Worm (Caenorhabditis elegans) whole organism, young adult: ENCODE data around the gene try-14.

Experiments used
- B0261.1 ChIP-seq: sonication (generic microtip); optimal IDR thresholded peaks from 2 replicates; lab custom pipeline; 2016; ENCODE audit warnings: mild to moderate bottlenecking, missing genetic modification characterization, moderate library complexity, missing compliant biosample characterization
- D2030.7 ChIP-seq: fragments of 200-800 bp; sonication (Bioruptor generic); IDR thresholded peaks from 2 replicates; pipeline ENCODE4 v1.3.6; 2022; ENCODE audit warnings: missing genetic modification reagents, missing genetic modification characterization, missing compliant biosample characterization
- T07F8.4 ChIP-seq: sonication (generic microtip); optimal IDR thresholded peaks from 2 replicates; lab custom pipeline; 2016; ENCODE audit warnings: mild to moderate bottlenecking, missing genetic modification characterization, moderate library complexity, missing compliant biosample characterization
- T26A5.8 ChIP-seq: sonication (generic microtip); optimal IDR thresholded peaks from 2 replicates; lab custom pipeline; 2016; ENCODE audit warnings: missing genetic modification characterization, missing compliant biosample characterization
- Y53G8AR.9 ChIP-seq: fragments of 200-800 bp; sonication (Bioruptor generic); conservative IDR thresholded peaks from 2 replicates; pipeline ENCODE4 v1.3.6; 2022; ENCODE audit warnings: missing genetic modification reagents, missing genetic modification characterization, missing compliant biosample characterization
- ZK185.1 ChIP-seq: sonication (generic microtip); optimal IDR thresholded peaks from 2 replicates; lab custom pipeline; 2016; ENCODE audit warnings: mild to moderate bottlenecking, missing genetic modification characterization, missing compliant biosample characterization; ENCODE audit not compliant: poor library complexity, severe bottlenecking
- ama-1 ChIP-seq, 3 experiments: fragments of 150-350 bp in 1 of 3; sonication (generic microtip) in 2 of 3; optimal IDR thresholded peaks; 2 replicates each; lab custom pipeline; 2014 to 2018; ENCODE audit warnings: missing biosample characterization in 2 of 3, missing genetic modification characterization in 2 of 3, missing genetic modification reagents in 2 of 3
- athp-1 ChIP-seq: sonication (generic microtip); optimal IDR thresholded peaks from 2 replicates; lab custom pipeline; 2017; ENCODE audit warnings: mild to moderate bottlenecking, missing genetic modification characterization, missing compliant biosample characterization
- attf-3 ChIP-seq: fragments of 200-800 bp; sonication (Bioruptor generic); conservative IDR thresholded peaks from 2 replicates; pipeline ENCODE4 v1.3.6; 2022; ENCODE audit warnings: missing genetic modification reagents, missing genetic modification characterization, missing compliant biosample characterization
- attf-5 ChIP-seq: fragments of 200-800 bp; sonication (Bioruptor generic); optimal IDR thresholded peaks from 2 replicates; lab custom pipeline; 2018; ENCODE audit warnings: mild to moderate bottlenecking, missing genetic modification characterization, missing compliant biosample characterization
- ceh-100 ChIP-seq: fragments of 200-800 bp; sonication (Bioruptor generic); IDR thresholded peaks from 2 replicates; pipeline ENCODE4 v1.3.6; 2022; ENCODE audit warnings: missing genetic modification reagents, missing genetic modification characterization, missing compliant biosample characterization
- ceh-40 ChIP-seq: fragments of 200-800 bp; sonication (Bioruptor generic); IDR thresholded peaks from 2 replicates; pipeline ENCODE4 v1.3.6; 2022; ENCODE audit warnings: missing genetic modification characterization, missing compliant biosample characterization
- die-1 ChIP-seq: sonication (generic microtip); optimal IDR thresholded peaks from 2 replicates; lab custom pipeline; 2016; ENCODE audit warnings: missing genotype, mild to moderate bottlenecking, missing genetic modification characterization, missing compliant biosample characterization
- dpff-1 ChIP-seq: sonication (generic microtip); optimal IDR thresholded peaks from 2 replicates; lab custom pipeline; 2017; ENCODE audit warnings: mild to moderate bottlenecking, missing genetic modification characterization, missing compliant biosample characterization
- efl-1 ChIP-seq: fragments of 150-350 bp; optimal IDR thresholded peaks from 2 replicates; lab custom pipeline; 2014; ENCODE audit warnings: missing biosample characterization, missing genetic modification reagents, missing genetic modification characterization
- egl-44 ChIP-seq: fragments of 200-800 bp; sonication (Bioruptor generic); IDR thresholded peaks from 2 replicates; pipeline ENCODE4 v1.3.6; 2022; ENCODE audit warnings: missing genetic modification reagents, missing genetic modification characterization, missing compliant biosample characterization
- egrh-3 ChIP-seq: fragments of 200-800 bp; sonication (Bioruptor generic); IDR thresholded peaks from 2 replicates; pipeline ENCODE4 v1.3.6; 2022; ENCODE audit warnings: missing genetic modification reagents, missing genetic modification characterization, missing compliant biosample characterization
- fkh-3 ChIP-seq: sonication (generic microtip); optimal IDR thresholded peaks from 2 replicates; lab custom pipeline; 2016; ENCODE audit warnings: mild to moderate bottlenecking, missing genetic modification characterization, missing compliant biosample characterization
- him-1 ChIP-seq: sonication (generic microtip); optimal IDR thresholded peaks from 2 replicates; lab custom pipeline; 2016; ENCODE audit warnings: missing genotype, missing genetic modification reagents, missing genetic modification characterization, missing compliant biosample characterization
- hlh-12 ChIP-seq: sonication (generic microtip); optimal IDR thresholded peaks from 2 replicates; lab custom pipeline; 2016; ENCODE audit warnings: missing genetic modification characterization, missing compliant biosample characterization
- hmg-1.2 ChIP-seq: fragments of 200-800 bp; sonication (Bioruptor generic); IDR thresholded peaks from 2 replicates; pipeline ENCODE4 v1.3.6; 2022; ENCODE audit warnings: missing genetic modification reagents, missing genetic modification characterization, missing compliant biosample characterization
- hrde-1 ChIP-seq: sonication (generic microtip); optimal IDR thresholded peaks from 2 replicates; lab custom pipeline; 2016; ENCODE audit warnings: missing genetic modification characterization, mild to moderate bottlenecking, missing compliant biosample characterization, moderate library complexity, missing genotype, missing genetic modification reagents, borderline replicate concordance
- lin-26 ChIP-seq: fragments of 200-800 bp; sonication (Bioruptor generic); IDR thresholded peaks from 2 replicates; pipeline ENCODE4 v1.3.6; 2022; ENCODE audit warnings: missing genetic modification reagents, missing genetic modification characterization, missing compliant biosample characterization
- lin-35 ChIP-seq, 3 experiments: fragments of 150-350 bp in 2 of 3; sonication (generic microtip) in 1 of 3; optimal IDR thresholded peaks; 2 replicates each; lab custom pipeline; 2014 to 2018; ENCODE audit warnings: missing biosample characterization in 3 of 3, missing genetic modification characterization in 3 of 3, missing genetic modification reagents in 3 of 3
- lir-1 ChIP-seq: fragments of 200-800 bp; sonication (Bioruptor generic); conservative IDR thresholded peaks from 2 replicates; pipeline ENCODE4 v1.3.6; 2022; ENCODE audit warnings: missing genetic modification reagents, missing genetic modification characterization, missing compliant biosample characterization
- madf-3 ChIP-seq: fragments of 200-800 bp; sonication (Bioruptor generic); IDR thresholded peaks from 2 replicates; pipeline ENCODE4 v1.3.6; 2022; ENCODE audit warnings: missing genetic modification reagents, missing genetic modification characterization, missing compliant biosample characterization
- madf-6 ChIP-seq: fragments of 200-800 bp; sonication (Bioruptor generic); IDR thresholded peaks from 2 replicates; pipeline ENCODE4 v1.3.6; 2022; ENCODE audit warnings: missing genetic modification reagents, missing genetic modification characterization, missing compliant biosample characterization
- madf-8 ChIP-seq: fragments of 200-800 bp; sonication (Bioruptor generic); conservative IDR thresholded peaks from 2 replicates; pipeline ENCODE4 v1.3.6; 2022; ENCODE audit warnings: missing genetic modification reagents, missing genetic modification characterization, missing compliant biosample characterization
- mes-4 ChIP-seq: sonication (generic microtip); optimal IDR thresholded peaks from 2 replicates; lab custom pipeline; 2016; ENCODE audit warnings: missing genotype, missing genetic modification characterization, missing compliant biosample characterization
- mxl-1 ChIP-seq: sonication (generic microtip); optimal IDR thresholded peaks from 2 replicates; lab custom pipeline; 2016; ENCODE audit warnings: missing genetic modification characterization, missing compliant biosample characterization
- nhr-90 ChIP-seq: sonication (generic microtip); optimal IDR thresholded peaks from 2 replicates; lab custom pipeline; 2016; ENCODE audit warnings: missing genotype, mild to moderate bottlenecking, missing genetic modification characterization, missing compliant biosample characterization
- pbrm-1 ChIP-seq: fragments of 200-800 bp; sonication (Bioruptor generic); IDR thresholded peaks from 2 replicates; pipeline ENCODE4 v1.3.6; 2022; ENCODE audit warnings: missing genetic modification reagents, missing genetic modification characterization, missing compliant biosample characterization
- pha-4 ChIP-seq: fragments of 150-350 bp; sonication (generic microtip); optimal IDR thresholded peaks from 2 replicates; lab custom pipeline; 2014; ENCODE audit warnings: missing biosample characterization, missing genetic modification reagents, missing genetic modification characterization
- rec-8 ChIP-seq, 2 experiments: sonication (generic microtip); optimal IDR thresholded peaks; 2 replicates each; lab custom pipeline; 2016; ENCODE audit warnings: mild to moderate bottlenecking in 2 of 2, missing genetic modification characterization in 2 of 2, missing genetic modification reagents in 2 of 2, missing genotype in 2 of 2, missing biosample characterization in 1 of 2, missing compliant biosample characterization in 1 of 2, moderate library complexity in 1 of 2
- rpc-1 ChIP-seq, 2 experiments: fragments of 150-350 bp in 1 of 2; sonication (generic microtip) in 1 of 2; optimal IDR thresholded peaks; 2 replicates each; lab custom pipeline; 2014 to 2018; ENCODE audit warnings: missing biosample characterization in 1 of 2, missing genetic modification characterization in 1 of 2, missing genetic modification reagents in 1 of 2, missing genotype in 1 of 2
- snpc-3.4 ChIP-seq: sonication (generic microtip); optimal IDR thresholded peaks from 2 replicates; lab custom pipeline; 2017; ENCODE audit warnings: missing genetic modification characterization, mild to moderate bottlenecking, missing compliant biosample characterization, antibody characterized with exemption, moderate library complexity, missing genotype, missing genetic modification reagents
- somi-1 ChIP-seq: fragments of 200-800 bp; sonication (Bioruptor generic); optimal IDR thresholded peaks from 2 replicates; lab custom pipeline; 2018; ENCODE audit warnings: mild to moderate bottlenecking, missing genetic modification characterization, missing compliant biosample characterization
- tbp1 ChIP-seq: fragments of 200-800 bp; sonication (Bioruptor generic); optimal IDR thresholded peaks from 2 replicates; lab custom pipeline; 2018; ENCODE audit warnings: mild to moderate bottlenecking, missing genetic modification characterization, missing compliant biosample characterization
- unc-130 ChIP-seq: sonication (generic microtip); optimal IDR thresholded peaks from 2 replicates; lab custom pipeline; 2016; ENCODE audit warnings: missing genetic modification reagents, missing genetic modification characterization, missing compliant biosample characterization
- zim-3 ChIP-seq: sonication (generic microtip); optimal IDR thresholded peaks from 2 replicates; lab custom pipeline; 2017; ENCODE audit warnings: mild to moderate bottlenecking, missing genetic modification characterization, moderate library complexity, missing compliant biosample characterization
- ztf-18 ChIP-seq: sonication (generic microtip); optimal IDR thresholded peaks from 2 replicates; lab custom pipeline; 2016; ENCODE audit warnings: missing genotype, mild to moderate bottlenecking, missing genetic modification characterization, missing compliant biosample characterization
- ztf-22 ChIP-seq: fragments of 200-800 bp; sonication (Bioruptor generic); optimal IDR thresholded peaks from 2 replicates; lab custom pipeline; 2018; ENCODE audit warnings: mild to moderate bottlenecking, missing genetic modification characterization, moderate library complexity, missing compliant biosample characterization
- ztf-25 ChIP-seq: fragments of 200-800 bp; sonication (Bioruptor generic); IDR thresholded peaks from 2 replicates; pipeline ENCODE4 v1.3.6; 2022; ENCODE audit warnings: missing genetic modification reagents, missing genetic modification characterization, missing compliant biosample characterization
- ztf-6 ChIP-seq: fragments of 200-800 bp; sonication (Bioruptor generic); IDR thresholded peaks from 2 replicates; pipeline ENCODE4 v1.3.6; 2022; ENCODE audit warnings: missing genetic modification reagents, missing genetic modification characterization, missing compliant biosample characterization

The try-14 gene

DNA sequence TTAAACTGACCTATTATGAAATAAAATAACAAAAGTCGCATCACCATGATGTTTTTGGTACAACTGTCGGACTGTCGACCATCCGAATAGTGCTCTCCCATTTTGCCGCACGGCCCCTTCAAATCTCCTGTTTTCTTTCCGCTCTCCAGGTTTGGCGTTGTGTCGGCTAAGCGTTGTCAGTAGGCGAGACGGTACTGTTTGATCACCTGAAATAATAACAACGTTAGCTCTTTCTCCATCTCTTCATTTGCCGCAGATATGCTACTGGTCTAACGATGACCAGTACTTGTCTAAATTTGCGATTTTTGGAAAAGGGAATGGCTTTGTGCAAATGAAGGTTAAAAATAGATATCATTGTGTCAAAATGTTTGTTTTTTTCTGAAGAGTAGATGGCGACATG lies 24.2 kb upstream of the try-14 start, which contains the start of gene chts-1:
Gene chts-1 (minus strand): TSS at position 101 of the 400 bp plus-strand sequence.
- TF ChIP-seq attf-5 (GFP tag; lab: Kevin White, UChicago) (no peak), die-1 (tag; lab: Kevin White, UChicago) (no peak), madf-3 (GFP tag; lab: Robert Waterston, UW) (no peak), efl-1 (no peak), madf-8 (no peak), ztf-22 (GFP tag; lab: Kevin White, UChicago) (no peak)

DNA sequence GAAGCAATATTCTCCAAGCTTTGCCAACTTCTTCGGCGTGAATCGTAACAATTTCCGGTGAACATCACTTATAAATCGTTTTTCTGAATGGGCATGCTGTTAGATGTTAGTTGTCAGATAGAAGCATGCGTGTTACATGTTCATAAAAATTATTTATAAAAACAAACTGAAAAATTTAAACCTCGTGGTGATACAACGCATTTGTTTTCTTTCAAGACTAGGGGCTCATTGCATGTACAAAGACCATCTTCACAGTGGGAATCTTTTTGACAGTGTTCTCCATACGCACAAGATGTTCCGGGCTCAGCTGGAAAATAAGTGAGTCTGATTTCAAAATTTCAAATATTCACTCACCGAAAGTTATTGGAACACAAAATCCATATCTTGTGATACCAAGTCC lies 17.3 kb upstream of the try-14 start:
- TF ChIP-seq lir-1 (GFP tag; lab: Robert Waterston, UW): no peak
- TF ChIP-seq fkh-3 (tag; lab: Kevin White, UChicago): no peak
- no peak for TF ChIP-seq zim-3 (tag; lab: Kevin White, UChicago)
- TF ChIP-seq Y53G8AR.9 (GFP tag; lab: Robert Waterston, UW): no peak
- TF ChIP-seq ztf-18: no peak
- no peak for TF ChIP-seq ama-1 (optimal IDR thresholded peaks at IDR 0.05; lab: Kevin White, UChicago)
- no peak for TF ChIP-seq ama-1 (GFP tag; optimal IDR thresholded peaks at IDR 0.05; lab: Kevin White, UChicago)
- TF ChIP-seq mes-4 (tag; lab: Kevin White, UChicago): no peak
- TF ChIP-seq somi-1 (GFP tag; lab: Kevin White, UChicago): no peak
- TF ChIP-seq mxl-1 (tag; lab: Kevin White, UChicago): no peak
- no peak for TF ChIP-seq athp-1 (tag; lab: Kevin White, UChicago)
- no peak for TF ChIP-seq ceh-100 (GFP tag; lab: Robert Waterston, UW)

- TF ChIP-seq dpff-1 (no peak), rec-8 (tag; optimal IDR thresholded peaks at IDR 0.05; lab: Kevin White, UChicago) (peak; percentile 47 to 51), ztf-6 (GFP tag; lab: Robert Waterston, UW) (0 out of 2 replicates have a peak, but pooled peaks have one; percentile 10), B0261.1 (tag; lab: Kevin White, UChicago) (peak; percentile 70), hlh-12 (tag; lab: Kevin White, UChicago) (peak; percentile 68), hrde-1 (tag; lab: Kevin White, UChicago) (peak; percentile 36), pha-4 (tag; lab: Kevin White, UChicago) (no peak), attf-5 (GFP tag; lab: Kevin White, UChicago) (peak; percentile 7), ZK185.1 (tag; lab: Kevin White, UChicago) (peak; percentile 51), T07F8.4 (tag; lab: Kevin White, UChicago) (peak; percentile 47), egrh-3 (no peak), unc-130 (GFP tag; lab: Kevin White, UChicago) (peak; percentile 29), ztf-18 (peak; percentile 52), pbrm-1 (GFP tag; lab: Robert Waterston, UW) (peak; percentile 51; the same call in 1 of the 2 replicates), snpc-3.4 (tag; lab: Kevin White, UChicago) (peak; percentile 52), egl-44 (no peak), mxl-1 (tag; lab: Kevin White, UChicago) (peak; percentile 61), D2030.7 (GFP tag; lab: Robert Waterston, UW) (peak; percentile 34; the same call in 1 of the 2 replicates), nhr-90 (peak; percentile 73), him-1 (tag; lab: Kevin White, UChicago) (peak; percentile 65), lin-26 (GFP tag; lab: Robert Waterston, UW) (peak; percentile 88), tbp1 (GFP tag; lab: Kevin White, UChicago) (peak; percentile 90), attf-3 (no peak), hmg-1.2 (peak; percentile 45; the same call in 1 of the 2 replicates), T26A5.8 (tag; lab: Kevin White, UChicago) (no peak), Y53G8AR.9 (GFP tag; lab: Robert Waterston, UW) (no peak), ztf-25 (GFP tag; lab: Robert Waterston, UW) (0 out of 2 replicates have a peak, but pooled peaks have one; percentile 65), ceh-40 (GFP tag; lab: Robert Waterston, UW) (peak; percentile 89; the same call in 1 of the 2 replicates), madf-6 (GFP tag; lab: Robert Waterston, UW) (no peak), lin-35 (GFP tag; optimal IDR thresholded peaks at IDR 0.05; lab: Kevin White, UChicago) (no peak), rpc-1 (optimal IDR thresholded peaks at IDR 0.05; lab: Kevin White, UChicago) (peak; percentile 94), rpc-1 (tag; optimal IDR thresholded peaks at IDR 0.05; lab: Kevin White, UChicago) (peak; percentile 96), die-1 (tag; lab: Kevin White, UChicago) (peak; percentile 79)
These were observed 11.8 kb upstream of the try-14 start for ce11 chrX:7507141-7507540.
